Worm (Caenorhabditis elegans) whole organism, midembryonic: Measurements from ENCODE around the gene nlp-59.

Experiments used
- T22C8.4 ChIP-seq: fragments of 200-800 bp; sonication (Bioruptor generic); IDR thresholded peaks from 2 replicates; pipeline ENCODE4 v1.3.6; 2022; ENCODE audit warnings: missing genetic modification characterization, missing compliant biosample characterization
- cog-1 ChIP-seq: sonication (generic microtip); optimal IDR thresholded peaks from 2 replicates; lab custom pipeline; 2016; ENCODE audit warnings: missing genetic modification characterization, missing compliant biosample characterization
- flt-1 ChIP-seq: fragments of 200-800 bp; sonication (Bioruptor generic); IDR thresholded peaks from 2 replicates; pipeline ENCODE4 v1.3.6; 2022; ENCODE audit warnings: missing genetic modification characterization, missing compliant biosample characterization
- med-1 ChIP-seq: sonication (generic microtip); optimal IDR thresholded peaks from 2 replicates; lab custom pipeline; 2017; ENCODE audit warnings: missing genetic modification characterization, mild to moderate bottlenecking, missing compliant biosample characterization, antibody characterized with exemption, missing genetic modification reagents; ENCODE audit not compliant: insufficient read depth
- ref-1 ChIP-seq: fragments of 200-800 bp; sonication (Bioruptor generic); conservative IDR thresholded peaks from 2 replicates; pipeline ENCODE4 v1.3.6; 2022; ENCODE audit warnings: missing genetic modification reagents, missing genetic modification characterization, missing compliant biosample characterization
- tab-1 ChIP-seq: fragments of 200-800 bp; sonication (Bioruptor generic); IDR thresholded peaks from 2 replicates; pipeline ENCODE4 v1.3.6; 2022; ENCODE audit warnings: missing genetic modification characterization, missing compliant biosample characterization
- ztf-23 ChIP-seq: fragments of 200-800 bp; sonication (Bioruptor generic); IDR thresholded peaks from 2 replicates; pipeline ENCODE4 v1.3.6; 2022; ENCODE audit warnings: missing genetic modification reagents, missing genetic modification characterization, missing compliant biosample characterization
- ztf-29 ChIP-seq: fragments of 200-800 bp; sonication (Bioruptor generic); IDR thresholded peaks from 2 replicates; pipeline ENCODE4 v1.3.6; 2022; ENCODE audit warnings: missing genetic modification reagents, missing genetic modification characterization, missing compliant biosample characterization

ce11 chrV:14942898-14943297, 28.3 kb upstream of the nlp-59 start:
- TF ChIP-seq cog-1 (tag; lab: Kevin White, UChicago) (no peak), ztf-23 (GFP tag; lab: Robert Waterston, UW) (no peak), med-1 (GFP tag; lab: Kevin White, UChicago) (no peak), ztf-29 (GFP tag; lab: Robert Waterston, UW) (no peak), T22C8.4 (GFP tag; lab: Robert Waterston, UW) (no peak), ref-1 (GFP tag; lab: Robert Waterston, UW) (no peak), tab-1 (GFP tag; lab: Robert Waterston, UW) (no peak), flt-1 (no peak)
